Fruit fly (Drosophila melanogaster) whole organism, embryonic: Measurements from ENCODE around the gene CG33062.
"Not testable (repeated sequence)": the region's sequence is repeated elsewhere in the genome, so short reads cannot be mapped to it uniquely, and the experiment has no call there.

Source experiments
- Ada2b ChIP-seq: fragments of 200-800 bp; sonication (Bioruptor generic); IDR thresholded peaks from 2 replicates; pipeline ENCODE4 v1.3.6; 2022; ENCODE audit warnings: missing biosample characterization, missing genetic modification characterization
- CG10209 ChIP-seq: fragments of 200-800 bp; sonication (Bioruptor generic); optimal IDR thresholded peaks from 3 replicates; lab custom pipeline; 2017; ENCODE audit warnings: missing biosample characterization, mild to moderate bottlenecking, missing genetic modification characterization, missing genetic modification reagents
- CG10979 ChIP-seq: fragments of 200-800 bp; sonication (Bioruptor generic); optimal IDR thresholded peaks from 2 replicates; lab custom pipeline; 2018; ENCODE audit warnings: missing biosample characterization, mild to moderate bottlenecking, missing genetic modification characterization, moderate library complexity
- CG11696 ChIP-seq: fragments of 200-800 bp; sonication (Bioruptor generic); IDR thresholded peaks from 2 replicates; pipeline ENCODE4 v1.3.6; 2022; ENCODE audit warnings: missing biosample characterization, missing genetic modification characterization
- CG11723 ChIP-seq: fragments of 200-800 bp; sonication (Bioruptor generic); optimal IDR thresholded peaks from 2 replicates; lab custom pipeline; 2017; ENCODE audit warnings: missing biosample characterization, mild to moderate bottlenecking, missing genetic modification characterization
- CG12236 ChIP-seq: fragments of 200-800 bp; sonication (Bioruptor generic); optimal IDR thresholded peaks from 2 replicates; lab custom pipeline; 2016; ENCODE audit warnings: missing biosample characterization, missing genetic modification characterization
- CG14050 ChIP-seq: fragments of 200-800 bp; sonication (Bioruptor generic); IDR thresholded peaks from 3 replicates; pipeline ENCODE4 v1.3.6; 2022; ENCODE audit warnings: missing biosample characterization, missing genetic modification characterization
- CG1529 ChIP-seq: fragments of 200-800 bp; sonication (Bioruptor generic); optimal IDR thresholded peaks from 3 replicates; lab custom pipeline; 2018; ENCODE audit warnings: missing biosample characterization, missing genetic modification characterization
- CG1602 ChIP-seq: fragments of 200-800 bp; sonication (Bioruptor generic); optimal IDR thresholded peaks from 3 replicates; lab custom pipeline; 2016; ENCODE audit warnings: missing biosample characterization, missing genetic modification characterization
- CG33557 ChIP-seq: fragments of 200-800 bp; sonication (Bioruptor generic); optimal IDR thresholded peaks from 2 replicates; lab custom pipeline; 2019; ENCODE audit warnings: missing biosample characterization, mild to moderate bottlenecking, missing genetic modification characterization, moderate library complexity
- CG4820 ChIP-seq: fragments of 200-800 bp; sonication (Bioruptor generic); optimal IDR thresholded peaks from 3 replicates; lab custom pipeline; 2016; ENCODE audit warnings: missing biosample characterization, missing genetic modification characterization
- CG9437 ChIP-seq: fragments of 200-800 bp; sonication (Bioruptor generic); optimal IDR thresholded peaks from 2 replicates; lab custom pipeline; 2018; ENCODE audit warnings: missing biosample characterization, mild to moderate bottlenecking, missing genetic modification characterization
- CTCF ChIP-seq: fragments of 200-800 bp; sonication (Bioruptor generic); optimal IDR thresholded peaks from 2 replicates; lab custom pipeline; 2017; ENCODE audit warnings: missing biosample characterization, mild to moderate bottlenecking, missing genetic modification characterization, moderate library complexity
- E2f2 ChIP-seq: fragments of 200-800 bp; sonication (Bioruptor generic); IDR thresholded peaks from 2 replicates; pipeline ENCODE4 v1.3.6; 2022; ENCODE audit warnings: missing biosample characterization, missing genetic modification characterization
- Elba2 ChIP-seq: fragments of 200-800 bp; sonication (Bioruptor generic); optimal IDR thresholded peaks from 3 replicates; lab custom pipeline; 2016; ENCODE audit warnings: missing biosample characterization, missing genetic modification characterization
- Hmr ChIP-seq: fragments of 200-800 bp; sonication (Bioruptor generic); optimal IDR thresholded peaks from 3 replicates; lab custom pipeline; 2017; ENCODE audit warnings: mild to moderate bottlenecking, missing biosample characterization, missing genetic modification reagents, missing genetic modification characterization
- Hr78 ChIP-seq, 2 experiments: fragments of 200-800 bp in 1 of 2; fragments of >200 bp in 1 of 2; sonication (Bioruptor generic) in 1 of 2; optimal IDR thresholded peaks; 2 replicates each; lab custom pipeline; 2017 to 2019; ENCODE audit warnings: missing biosample characterization in 2 of 2, missing genetic modification characterization in 2 of 2, mild to moderate bottlenecking in 1 of 2, moderate library complexity in 1 of 2
- Lhr ChIP-seq: fragments of 200-800 bp; sonication (Bioruptor generic); optimal IDR thresholded peaks from 3 replicates; lab custom pipeline; 2017; ENCODE audit warnings: mild to moderate bottlenecking, missing biosample characterization, missing genetic modification reagents, missing genetic modification characterization
- NfI ChIP-seq: fragments of 200-800 bp; sonication (Bioruptor generic); optimal IDR thresholded peaks from 3 replicates; lab custom pipeline; 2018; ENCODE audit warnings: missing biosample characterization, mild to moderate bottlenecking, missing genetic modification characterization, moderate library complexity
- ac ChIP-seq: fragments of 200-800 bp; sonication (Bioruptor generic); optimal IDR thresholded peaks from 3 replicates; lab custom pipeline; 2017; ENCODE audit warnings: missing biosample characterization, mild to moderate bottlenecking, missing genetic modification characterization
- al ChIP-seq: fragments of 200-800 bp; sonication (Bioruptor generic); IDR thresholded peaks from 2 replicates; pipeline ENCODE4 v1.3.6; 2022; ENCODE audit warnings: missing biosample characterization, missing genetic modification characterization
- bbx ChIP-seq: fragments of 200-800 bp; sonication (Bioruptor generic); IDR thresholded peaks from 2 replicates; pipeline ENCODE4 v1.3.6; 2022; ENCODE audit warnings: missing biosample characterization, missing genetic modification characterization; ENCODE audit not compliant: partially characterized antibody
- chinmo ChIP-seq: fragments of 200-800 bp; sonication (Bioruptor generic); IDR thresholded peaks from 4 replicates; pipeline ENCODE4 v1.3.6; 2022; ENCODE audit warnings: missing biosample characterization, missing genetic modification characterization; ENCODE audit not compliant: partially characterized antibody
- dmrt11E ChIP-seq: fragments of 200-800 bp; sonication (Bioruptor generic); optimal IDR thresholded peaks from 3 replicates; lab custom pipeline; 2018; ENCODE audit warnings: missing biosample characterization, mild to moderate bottlenecking, missing genetic modification characterization, moderate library complexity
- inv ChIP-seq: fragments of 200-800 bp; sonication (Bioruptor generic); IDR thresholded peaks from 2 replicates; pipeline ENCODE4 v1.3.6; 2022; ENCODE audit warnings: missing biosample characterization, missing genetic modification characterization; ENCODE audit not compliant: partially characterized antibody
- jigr1 ChIP-seq: fragments of 200-800 bp; sonication (Bioruptor generic); IDR thresholded peaks from 3 replicates; pipeline ENCODE4 v1.3.6; 2022; ENCODE audit warnings: missing biosample characterization, missing genetic modification characterization
- lab ChIP-seq: fragments of 200-800 bp; sonication (Bioruptor generic); optimal IDR thresholded peaks from 3 replicates; lab custom pipeline; 2017; ENCODE audit warnings: missing biosample characterization, missing genetic modification characterization, mild to moderate bottlenecking, moderate library complexity, missing genetic modification reagents
- run ChIP-seq: fragments of 200-800 bp; sonication (Bioruptor generic); optimal IDR thresholded peaks from 3 replicates; lab custom pipeline; 2018; ENCODE audit warnings: missing biosample characterization, mild to moderate bottlenecking, missing genetic modification characterization
- sqz ChIP-seq: fragments of 200-800 bp; sonication (Bioruptor generic); optimal IDR thresholded peaks from 3 replicates; lab custom pipeline; 2018; ENCODE audit warnings: missing biosample characterization, mild to moderate bottlenecking, missing genetic modification characterization
- ttk ChIP-seq: fragments of 200-800 bp; sonication (Bioruptor generic); IDR thresholded peaks from 2 replicates; pipeline ENCODE4 v2.1.2; 2022; ENCODE audit warnings: missing biosample characterization, missing genetic modification characterization
- usp ChIP-seq: fragments of >200 bp; optimal IDR thresholded peaks from 2 replicates; lab custom pipeline; 2017; ENCODE audit warnings: missing biosample characterization, missing genetic modification characterization
- vnd ChIP-seq: fragments of 200-800 bp; sonication (Bioruptor generic); IDR thresholded peaks from 3 replicates; pipeline ENCODE4 v1.3.6; 2022; ENCODE audit warnings: missing biosample characterization, missing genetic modification characterization; ENCODE audit not compliant: partially characterized antibody

The CG33062 gene

DNA sequence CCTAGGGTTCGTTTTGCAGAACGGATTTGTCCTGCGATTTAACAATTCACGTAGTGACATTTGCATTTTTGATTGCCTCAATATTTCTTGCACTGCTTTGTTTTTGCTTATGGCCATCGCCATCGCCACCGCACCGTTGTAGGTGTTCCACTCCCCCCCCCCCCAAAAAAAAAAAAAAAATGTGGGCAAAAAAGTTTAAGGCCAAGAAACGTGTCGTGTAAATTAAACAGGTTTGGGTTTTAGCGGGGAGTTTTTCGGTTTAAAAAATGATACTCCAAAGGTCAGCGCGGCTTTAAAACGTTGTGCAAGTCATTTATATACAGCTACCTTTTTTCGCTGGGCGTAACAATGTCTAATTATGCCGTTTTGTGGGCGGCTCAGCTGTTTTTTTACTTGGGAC lies 35.0 kb upstream of the CG33062 start:
- TF ChIP-seq Hr78 (GFP tag; optimal IDR thresholded peaks at IDR 0.05; lab: Kevin White, UChicago) (peak in 1 of 2 experiments; percentile 1), chinmo (peak; percentile 52; the same call in 1 of the 4 replicates), run (tag; lab: Kevin White, UChicago) (no peak), E2f2 (GFP tag; lab: Robert Waterston, UW) (no peak), CG12236 (GFP tag; lab: Kevin White, UChicago) (no peak), CTCF (GFP tag; lab: Kevin White, UChicago) (no peak), jigr1 (GFP tag; lab: Robert Waterston, UW) (no peak), sqz (GFP tag; lab: Kevin White, UChicago) (peak; percentile 48), CG10209 (no peak), CG9437 (GFP tag; lab: Kevin White, UChicago) (no peak)

DNA sequence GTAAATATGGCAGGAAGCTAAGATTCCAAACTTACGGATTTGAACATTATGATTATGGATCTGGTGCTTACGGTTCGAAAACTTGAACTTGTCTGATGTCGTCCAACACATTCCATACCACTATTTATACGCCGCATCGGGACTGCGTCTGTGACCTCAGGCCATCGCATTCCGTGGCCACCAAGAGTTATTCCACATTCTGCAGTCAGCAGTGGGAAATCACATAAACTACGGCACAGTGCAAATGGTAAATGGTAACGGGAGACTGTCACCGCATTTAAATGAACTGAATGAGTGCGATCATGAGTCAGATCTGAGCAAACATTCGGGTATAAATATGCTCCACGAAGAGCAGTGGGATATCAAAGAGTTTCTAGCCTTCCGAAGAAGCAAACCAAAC lies 29.2 kb upstream of the CG33062 start, which contains the start of the genes CG18294 and CG32213:
TSS of gene CG18294 (minus strand) at position 101 of the 400 bp plus-strand sequence.
TSS of gene CG32213 (plus strand) at position 362 of the 400 bp plus-strand sequence.
- not testable (repeated sequence) for TF ChIP-seq ac (GFP tag; lab: Kevin White, UChicago); Hmr (GFP tag; lab: Kevin White, UChicago); al (GFP tag; lab: Robert Waterston, UW)

dm6 chr3L:19472128-19472527 lies 25.9 kb upstream of the CG33062 start, which contains the start of the genes 825-Oak and CG12519:
Gene 825-Oak, minus strand, starts transcription at chr3L:19472228.
Gene CG12519, plus strand, starts transcription at chr3L:19472491.
- not testable (repeated sequence) for TF ChIP-seq usp; CG4820 (GFP tag; lab: Kevin White, UChicago); bbx (GFP tag; lab: Robert Waterston, UW)

- not testable (repeated sequence) for TF ChIP-seq dmrt11E; Ada2b (GFP tag; lab: Robert Waterston, UW); vnd
These were observed 20.7 kb upstream of the CG33062 start, which contains the start of the genes CG14096 and CG32214 for dm6 chr3L:19466979-19467378. Gene CG14096, minus strand, starts transcription at chr3L:19467079. Gene CG32214, plus strand, starts transcription at chr3L:19467346.

- TF ChIP-seq NfI (GFP tag; lab: Kevin White, UChicago) (no peak), CG33557 (GFP tag; lab: Kevin White, UChicago) (no peak), CG11723 (no peak), ttk (GFP tag; lab: Robert Waterston, UW) (no peak), inv (GFP tag; lab: Robert Waterston, UW) (no peak), CG1602 (no peak), CG11696 (GFP tag; lab: Robert Waterston, UW) (no peak), Lhr (GFP tag; lab: Kevin White, UChicago) (no peak), Elba2 (GFP tag; lab: Kevin White, UChicago) (no peak), CG1529 (GFP tag; lab: Kevin White, UChicago) (no peak), CG10979 (tag; lab: Kevin White, UChicago) (no peak), lab (GFP tag; lab: Kevin White, UChicago) (no peak), CG14050 (GFP tag; lab: Robert Waterston, UW) (no peak)
These were observed 18.4 kb upstream of the CG33062 start, which contains the start of gene CG14095 for dm6 chr3L:19464659-19465058. Gene CG14095, minus strand, starts transcription at chr3L:19464759.
